Worm (Caenorhabditis elegans) whole organism, midembryonic: Measurements from ENCODE around the gene R10E8.5.

Experiments
- T22C8.4 ChIP-seq: fragments of 200-800 bp; sonication (Bioruptor generic); IDR thresholded peaks from 2 replicates; pipeline ENCODE4 v1.3.6; 2022; ENCODE audit warnings: missing genetic modification characterization, missing compliant biosample characterization
- cog-1 ChIP-seq: sonication (generic microtip); optimal IDR thresholded peaks from 2 replicates; lab custom pipeline; 2016; ENCODE audit warnings: missing genetic modification characterization, missing compliant biosample characterization
- flt-1 ChIP-seq: fragments of 200-800 bp; sonication (Bioruptor generic); IDR thresholded peaks from 2 replicates; pipeline ENCODE4 v1.3.6; 2022; ENCODE audit warnings: missing genetic modification characterization, missing compliant biosample characterization
- klf-2 ChIP-seq: fragments of 200-800 bp; sonication (Bioruptor generic); conservative IDR thresholded peaks from 2 replicates; pipeline ENCODE4 v1.3.6; 2022; ENCODE audit warnings: missing genetic modification reagents, missing genetic modification characterization, missing compliant biosample characterization
- med-1 ChIP-seq: sonication (generic microtip); optimal IDR thresholded peaks from 2 replicates; lab custom pipeline; 2017; ENCODE audit warnings: missing genetic modification characterization, mild to moderate bottlenecking, missing compliant biosample characterization, antibody characterized with exemption, missing genetic modification reagents; ENCODE audit not compliant: insufficient read depth
- ref-1 ChIP-seq: fragments of 200-800 bp; sonication (Bioruptor generic); conservative IDR thresholded peaks from 2 replicates; pipeline ENCODE4 v1.3.6; 2022; ENCODE audit warnings: missing genetic modification reagents, missing genetic modification characterization, missing compliant biosample characterization
- tab-1 ChIP-seq: fragments of 200-800 bp; sonication (Bioruptor generic); IDR thresholded peaks from 2 replicates; pipeline ENCODE4 v1.3.6; 2022; ENCODE audit warnings: missing genetic modification characterization, missing compliant biosample characterization
- ztf-23 ChIP-seq: fragments of 200-800 bp; sonication (Bioruptor generic); IDR thresholded peaks from 2 replicates; pipeline ENCODE4 v1.3.6; 2022; ENCODE audit warnings: missing genetic modification reagents, missing genetic modification characterization, missing compliant biosample characterization
- ztf-29 ChIP-seq: fragments of 200-800 bp; sonication (Bioruptor generic); IDR thresholded peaks from 2 replicates; pipeline ENCODE4 v1.3.6; 2022; ENCODE audit warnings: missing genetic modification reagents, missing genetic modification characterization, missing compliant biosample characterization

Gene R10E8.5

DNA sequence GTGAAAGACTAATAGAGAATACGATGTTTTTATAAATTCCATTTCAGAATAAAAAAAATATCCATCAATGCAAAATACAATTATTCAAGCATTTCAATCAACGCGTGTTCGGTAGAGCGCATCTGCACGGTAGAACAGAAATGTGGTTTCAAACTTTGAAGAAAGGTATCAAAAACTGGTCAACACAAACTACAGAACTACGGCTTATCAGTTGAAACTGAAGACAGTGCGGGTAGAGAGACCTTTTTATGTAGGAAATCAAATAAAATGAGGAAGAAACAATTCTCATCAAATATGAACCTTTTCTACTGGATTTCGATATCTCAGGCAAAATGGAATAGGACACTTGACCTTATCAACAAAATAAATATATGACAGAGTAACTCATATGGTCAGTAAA, 10.2 kb upstream of the R10E8.5 start:
- TF ChIP-seq tab-1 (GFP tag; lab: Robert Waterston, UW): no peak
- TF ChIP-seq klf-2 (GFP tag; lab: Robert Waterston, UW): no peak
- TF ChIP-seq T22C8.4: no peak
- TF ChIP-seq ref-1 (GFP tag; lab: Robert Waterston, UW): no peak
- no peak for TF ChIP-seq flt-1
- no peak for TF ChIP-seq cog-1 (tag; lab: Kevin White, UChicago)
- no peak for TF ChIP-seq med-1
- TF ChIP-seq ztf-29 (GFP tag; lab: Robert Waterston, UW): no peak
- no peak for TF ChIP-seq ztf-23

DNA sequence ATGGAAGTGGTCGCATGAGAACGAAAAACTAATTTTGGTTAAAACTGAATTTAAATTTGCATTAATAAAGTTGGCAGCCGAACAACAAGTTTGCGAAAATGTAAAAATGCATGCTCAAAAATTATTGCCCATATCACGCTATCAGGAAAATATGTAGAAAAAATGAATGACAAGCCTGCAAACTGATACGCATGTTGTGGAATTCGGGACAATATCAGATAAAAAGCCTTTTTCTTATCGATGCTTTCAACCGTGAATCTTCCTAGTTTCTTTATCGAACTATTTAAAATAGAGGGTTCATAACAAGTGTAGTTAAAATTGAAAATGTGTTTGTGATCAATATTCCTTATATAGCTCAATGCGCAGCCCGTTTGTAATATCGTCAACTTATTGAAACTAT, 8.5 kb upstream of the R10E8.5 start:
- TF ChIP-seq cog-1 (tag; lab: Kevin White, UChicago): no peak
- no peak for TF ChIP-seq klf-2 (GFP tag; lab: Robert Waterston, UW)

DNA sequence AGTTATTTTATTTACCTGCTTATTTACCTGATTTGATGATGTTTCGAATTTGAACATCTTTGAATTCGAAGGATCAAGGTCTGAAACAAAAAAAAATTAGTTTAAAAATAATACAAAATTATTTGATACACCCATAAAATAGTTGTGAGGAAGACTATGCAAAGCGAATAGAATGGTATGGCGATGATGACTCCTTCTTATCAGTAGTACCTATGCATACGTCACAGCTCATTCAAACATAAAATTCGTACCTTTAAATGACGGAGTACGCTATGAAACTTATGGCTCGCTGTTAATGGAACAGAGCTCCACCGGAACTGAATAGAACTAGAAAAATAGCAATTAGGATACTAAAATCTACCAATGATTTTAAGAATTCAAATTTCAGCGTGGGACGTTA, 2.3 kb upstream of the R10E8.5 start, which contains the start of gene R10E8.1:
Gene R10E8.1, minus strand, starts transcription at position 178 of the 400 bp plus-strand sequence.
- TF ChIP-seq med-1 (no peak), tab-1 (GFP tag; lab: Robert Waterston, UW) (no peak), cog-1 (tag; lab: Kevin White, UChicago) (no peak), klf-2 (GFP tag; lab: Robert Waterston, UW) (no peak), ztf-23 (no peak), flt-1 (no peak), T22C8.4 (no peak), ref-1 (GFP tag; lab: Robert Waterston, UW) (no peak), ztf-29 (GFP tag; lab: Robert Waterston, UW) (no peak)

DNA sequence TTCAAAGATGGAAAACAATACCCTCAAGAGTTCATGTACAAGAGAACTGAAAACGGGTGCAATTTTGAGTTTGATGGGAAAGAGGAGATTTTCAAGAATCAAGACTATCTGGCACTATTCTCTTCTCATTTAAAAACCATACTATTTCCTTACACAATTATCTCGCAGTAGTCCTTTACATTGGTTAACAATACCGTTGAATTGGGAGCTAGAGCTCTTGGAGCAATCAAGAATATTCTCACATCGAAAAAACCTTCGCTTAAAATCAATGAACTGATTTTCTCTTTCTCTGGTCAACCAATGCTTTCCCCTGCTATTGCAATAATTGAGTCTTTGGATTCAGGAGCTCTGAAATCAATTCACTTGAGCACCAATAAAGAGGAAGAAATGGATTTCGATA, 1.1 kb upstream of the R10E8.5 start, which contains the start of gene R10E8.2:
Gene R10E8.2, plus strand, starts transcription at position 301 of the 400 bp plus-strand sequence.
- TF ChIP-seq ztf-29 (GFP tag; lab: Robert Waterston, UW) (no peak), ztf-23 (no peak), tab-1 (GFP tag; lab: Robert Waterston, UW) (no peak), klf-2 (GFP tag; lab: Robert Waterston, UW) (no peak), med-1 (no peak), cog-1 (tag; lab: Kevin White, UChicago) (no peak), T22C8.4 (no peak), ref-1 (GFP tag; lab: Robert Waterston, UW) (no peak), flt-1 (no peak)

DNA sequence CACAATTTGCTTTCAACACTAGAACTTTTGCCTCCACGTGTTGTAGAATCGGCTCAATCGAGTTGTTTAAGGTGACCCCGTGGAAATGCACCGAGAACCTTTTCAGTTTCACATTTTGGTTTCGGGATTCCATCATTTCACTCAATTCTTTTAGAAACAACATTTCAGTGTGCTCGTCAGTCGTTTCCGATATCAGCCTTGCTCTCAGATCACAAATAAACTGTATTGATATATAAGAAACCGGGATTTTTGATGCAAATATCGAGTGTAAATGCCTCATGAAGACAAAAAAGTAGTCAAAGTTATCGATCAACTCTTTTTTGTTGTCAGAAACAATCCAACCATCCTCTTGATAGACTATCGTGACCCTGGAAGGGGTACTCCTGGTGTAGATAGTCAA, 10.9 kb downstream of the R10E8.5 start:
- no peak for TF ChIP-seq tab-1 (GFP tag; lab: Robert Waterston, UW)
- TF ChIP-seq T22C8.4: no peak
- TF ChIP-seq med-1: no peak
- no peak for TF ChIP-seq ref-1 (GFP tag; lab: Robert Waterston, UW)
- no peak for TF ChIP-seq ztf-23
- TF ChIP-seq cog-1 (tag; lab: Kevin White, UChicago): no peak
- no peak for TF ChIP-seq klf-2 (GFP tag; lab: Robert Waterston, UW)
- TF ChIP-seq flt-1: no peak
- TF ChIP-seq ztf-29 (GFP tag; lab: Robert Waterston, UW): no peak

DNA sequence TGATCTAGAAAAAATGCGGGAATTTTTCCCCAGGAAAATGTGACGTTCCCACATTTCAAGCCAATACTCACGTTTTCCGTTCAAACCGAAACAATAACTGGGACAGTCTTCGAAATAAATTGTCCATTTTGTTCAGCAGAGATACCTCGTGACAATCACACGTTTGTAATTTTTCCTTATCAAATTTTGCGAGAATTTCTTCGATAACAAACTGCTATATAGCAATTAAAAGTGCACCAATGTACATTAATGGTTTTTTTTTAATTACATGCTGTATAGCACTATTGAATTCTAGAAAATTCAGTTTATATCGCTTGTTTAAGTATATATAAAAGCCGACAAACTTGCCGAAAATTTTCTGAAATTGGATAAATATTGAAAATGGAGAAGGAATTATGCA, 11.7 kb downstream of the R10E8.5 start, which contains the start of gene R10E8.6:
Gene R10E8.6, minus strand, starts transcription at position 154 of the 400 bp plus-strand sequence.
- no peak for TF ChIP-seq klf-2 (GFP tag; lab: Robert Waterston, UW)
- no peak for TF ChIP-seq ztf-23

DNA sequence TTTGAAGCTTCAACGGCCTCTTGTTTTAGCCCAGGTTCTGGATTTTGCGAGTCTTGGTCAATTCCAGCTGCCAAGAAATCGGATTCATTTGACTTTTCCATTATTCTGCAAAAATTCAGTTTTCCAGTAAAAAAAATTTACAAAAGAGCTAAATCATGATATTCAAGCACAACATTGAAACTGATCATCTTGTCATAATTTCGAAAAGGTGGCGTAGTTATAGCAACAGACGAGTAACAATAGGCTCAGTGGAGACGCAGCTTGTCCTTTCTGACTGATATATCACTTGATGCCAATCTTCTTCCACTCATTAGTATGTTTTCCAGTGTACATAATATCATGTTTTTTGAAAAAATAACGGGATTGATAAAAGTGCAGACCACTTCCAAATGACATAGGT, 14.2 kb downstream of the R10E8.5 start, which contains the start of gene fbxa-213:
Gene fbxa-213, minus strand, starts transcription at position 101 of the 400 bp plus-strand sequence.
- no peak for TF ChIP-seq ztf-23
- no peak for TF ChIP-seq med-1
- no peak for TF ChIP-seq ref-1 (GFP tag; lab: Robert Waterston, UW)
- TF ChIP-seq ztf-29 (GFP tag; lab: Robert Waterston, UW): no peak
- no peak for TF ChIP-seq flt-1
- TF ChIP-seq tab-1 (GFP tag; lab: Robert Waterston, UW): no peak
- TF ChIP-seq T22C8.4: no peak
- TF ChIP-seq klf-2 (GFP tag; lab: Robert Waterston, UW): no peak
- TF ChIP-seq cog-1 (tag; lab: Kevin White, UChicago): no peak

DNA sequence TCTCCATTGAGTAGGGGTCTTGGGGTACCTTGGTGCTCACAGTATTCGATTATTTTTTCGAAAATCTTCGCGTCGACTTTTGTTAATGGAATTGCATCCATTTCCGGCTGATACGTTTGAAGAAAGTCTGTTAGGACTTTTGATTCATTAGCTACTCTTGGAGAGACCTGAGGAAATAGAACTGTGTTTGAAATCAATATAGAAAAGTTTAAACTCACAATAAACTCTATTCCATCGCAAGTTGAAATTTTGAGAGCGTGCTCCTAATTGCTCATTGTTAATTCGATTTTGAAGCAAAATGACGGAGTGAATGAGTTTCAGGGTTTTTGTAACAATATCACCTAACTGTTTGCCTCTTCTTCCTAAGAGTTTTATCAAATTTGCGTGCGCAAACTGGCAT, 15.3 kb downstream of the R10E8.5 start, which contains the start of gene skr-6:
Gene skr-6, minus strand, starts transcription at position 101 of the 400 bp plus-strand sequence.
- TF ChIP-seq ref-1 (GFP tag; lab: Robert Waterston, UW): no peak
- TF ChIP-seq ztf-23: no peak
- TF ChIP-seq ztf-29 (GFP tag; lab: Robert Waterston, UW): no peak
- no peak for TF ChIP-seq klf-2 (GFP tag; lab: Robert Waterston, UW)
- no peak for TF ChIP-seq T22C8.4
- no peak for TF ChIP-seq tab-1 (GFP tag; lab: Robert Waterston, UW)
- TF ChIP-seq cog-1 (tag; lab: Kevin White, UChicago): no peak
- TF ChIP-seq med-1: no peak
- TF ChIP-seq flt-1: no peak

DNA sequence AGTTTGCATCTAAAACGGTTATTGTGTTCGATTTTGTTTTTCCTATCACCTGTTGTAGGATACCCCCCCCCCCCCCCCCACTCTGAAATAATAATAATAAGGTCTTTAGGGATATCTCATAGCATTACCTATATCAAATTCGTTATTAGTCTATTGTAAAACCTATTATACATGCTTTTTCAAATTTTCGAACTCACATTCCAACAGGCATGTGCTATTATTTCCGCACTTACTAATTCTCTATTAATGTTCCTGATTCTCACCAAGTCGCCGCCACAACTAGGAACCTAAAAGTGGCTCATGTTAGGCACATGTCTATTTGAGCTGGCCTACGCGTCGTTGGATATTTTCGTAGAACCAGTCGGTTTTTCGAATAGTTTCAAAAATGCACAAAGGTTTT, 15.8 kb downstream of the R10E8.5 start, which contains the start of gene Y37H2C.4:
Gene Y37H2C.4, plus strand, starts transcription at position 301 of the 400 bp plus-strand sequence.
- TF ChIP-seq ztf-23: no peak
- no peak for TF ChIP-seq cog-1 (tag; lab: Kevin White, UChicago)
- no peak for TF ChIP-seq flt-1
- TF ChIP-seq ztf-29 (GFP tag; lab: Robert Waterston, UW): no peak
- TF ChIP-seq tab-1 (GFP tag; lab: Robert Waterston, UW): no peak
- no peak for TF ChIP-seq med-1
- TF ChIP-seq ref-1 (GFP tag; lab: Robert Waterston, UW): no peak
- no peak for TF ChIP-seq T22C8.4
- no peak for TF ChIP-seq klf-2 (GFP tag; lab: Robert Waterston, UW)

DNA sequence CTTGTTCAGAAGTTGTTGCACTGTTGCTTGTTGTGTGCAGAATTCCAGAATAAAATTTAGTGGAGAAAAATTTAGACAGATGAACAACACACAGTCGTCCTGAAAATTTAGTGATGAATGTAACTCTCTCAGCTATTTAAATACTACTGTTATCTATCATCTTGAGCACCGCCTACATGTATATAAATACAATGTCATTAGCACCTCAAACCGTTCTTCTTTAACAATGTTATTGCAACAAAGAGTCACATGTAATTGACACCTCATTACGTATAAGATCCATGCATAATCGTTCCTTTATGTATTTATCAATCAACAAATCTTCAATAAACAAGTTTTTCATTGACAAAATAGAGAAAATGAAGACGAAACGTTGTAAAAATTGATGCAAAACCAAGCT, 26.2 kb downstream of the R10E8.5 start, which contains the start of gene Y51A2A.16:
Gene Y51A2A.16, minus strand, starts transcription at position 101 of the 400 bp plus-strand sequence.
- TF ChIP-seq T22C8.4: no peak
- TF ChIP-seq ref-1 (GFP tag; lab: Robert Waterston, UW): no peak
- TF ChIP-seq ztf-23: no peak
- TF ChIP-seq tab-1 (GFP tag; lab: Robert Waterston, UW): no peak
- TF ChIP-seq flt-1: no peak
- TF ChIP-seq cog-1 (tag; lab: Kevin White, UChicago): no peak
- no peak for TF ChIP-seq ztf-29 (GFP tag; lab: Robert Waterston, UW)
